Worm (Caenorhabditis elegans): ENCODE data around the gene dmsr-5.

The dmsr-5 gene

ce11 chrIII:10969644-10970043 lies 25.4 kb downstream of the dmsr-5 start, which contains the start of gene dhc-4:
dhc-4 (plus strand) TSS chrIII:10969944.
- TF ChIP-seq unc-120 (tag; optimal IDR thresholded peaks at IDR 0.05; ENCODE audit: poor library complexity, severe bottlenecking) = no peak
- no peak for TF ChIP-seq lin-32 (GFP tag; optimal IDR thresholded peaks at IDR 0.05)
- TF ChIP-seq mls-2 (tag; optimal IDR thresholded peaks at IDR 0.05) = no peak
- no peak for TF ChIP-seq ztf-11 (tag; optimal IDR thresholded peaks at IDR 0.05)
- no peak for TF ChIP-seq nhr-2 (tag; optimal IDR thresholded peaks at IDR 0.05)
- TF ChIP-seq bed-3 (GFP tag; optimal IDR thresholded peaks at IDR 0.05) = no peak
- TF ChIP-seq elt-1 (tag; optimal IDR thresholded peaks at IDR 0.05; ENCODE audit: borderline replicate concordance, insufficient read depth) = no peak
- TF ChIP-seq M03D4.4 (tag; optimal IDR thresholded peaks at IDR 0.05) = no peak
- no peak for TF ChIP-seq sptf-1 (tag; optimal IDR thresholded peaks at IDR 0.05)
- TF ChIP-seq zip-8 (tag; optimal IDR thresholded peaks at IDR 0.05) = no peak
- TF ChIP-seq snpc-4 (tag; optimal IDR thresholded peaks at IDR 0.05) = no peak
- TF ChIP-seq lsy-2 (tag; optimal IDR thresholded peaks at IDR 0.05) = no peak
- TF ChIP-seq ces-1 (GFP tag; optimal IDR thresholded peaks at IDR 0.05) = no peak
- TF ChIP-seq nhr-28 (tag; optimal IDR thresholded peaks at IDR 0.05) = no peak
- no peak for TF ChIP-seq sem-2 (GFP tag; optimal IDR thresholded peaks at IDR 0.05)
- TF ChIP-seq unc-39 (tag; optimal IDR thresholded peaks at IDR 0.05) = no peak
- no peak for TF ChIP-seq nhr-76 (tag; optimal IDR thresholded peaks at IDR 0.05)
- TF ChIP-seq tbx-8 (GFP tag; optimal IDR thresholded peaks at IDR 0.05) = no peak
- TF ChIP-seq elt-3 (tag; optimal IDR thresholded peaks at IDR 0.05) = no peak

- TF ChIP-seq sem-2 (GFP tag; optimal IDR thresholded peaks at IDR 0.05) = no peak
- TF ChIP-seq lin-32 (GFP tag; optimal IDR thresholded peaks at IDR 0.05) = no peak
- TF ChIP-seq nhr-2 (tag; optimal IDR thresholded peaks at IDR 0.05) = no peak
- TF ChIP-seq ham-2 (GFP tag; optimal IDR thresholded peaks at IDR 0.05) = no peak
- no peak for TF ChIP-seq unc-62 (GFP tag; optimal IDR thresholded peaks at IDR 0.05)
- no peak for TF ChIP-seq bed-3 (GFP tag; optimal IDR thresholded peaks at IDR 0.05)
- no peak for TF ChIP-seq unc-39 (tag; optimal IDR thresholded peaks at IDR 0.05)
- no peak for TF ChIP-seq unc-120 (tag; optimal IDR thresholded peaks at IDR 0.05; ENCODE audit: poor library complexity, severe bottlenecking)
- TF ChIP-seq sptf-1 (tag; optimal IDR thresholded peaks at IDR 0.05) = no peak
- no peak for TF ChIP-seq mep-1 (tag; optimal IDR thresholded peaks at IDR 0.05)
- TF ChIP-seq M03D4.4 (tag; optimal IDR thresholded peaks at IDR 0.05) = no peak
- TF ChIP-seq elt-3 (tag; optimal IDR thresholded peaks at IDR 0.05) = no peak
- TF ChIP-seq nhr-12 (tag; optimal IDR thresholded peaks at IDR 0.05) = no peak
These were observed 28.0 kb downstream of the dmsr-5 start, which contains the start of gene W05B2.2 for ce11 chrIII:10967010-10967409. W05B2.2 (minus strand) TSS chrIII:10967110.

- no peak for TF ChIP-seq tbx-8 (GFP tag; optimal IDR thresholded peaks at IDR 0.05)
- no peak for TF ChIP-seq M03D4.4 (tag; optimal IDR thresholded peaks at IDR 0.05)
- no peak for TF ChIP-seq elt-3 (tag; optimal IDR thresholded peaks at IDR 0.05)
- TF ChIP-seq snpc-4 (tag; optimal IDR thresholded peaks at IDR 0.05) = no peak
- no peak for TF ChIP-seq sptf-1 (tag; optimal IDR thresholded peaks at IDR 0.05)
- no peak for TF ChIP-seq hlh-1 (tag; optimal IDR thresholded peaks at IDR 0.05)
- no peak for TF ChIP-seq lin-13 (tag; optimal IDR thresholded peaks at IDR 0.05)
- TF ChIP-seq nhr-28 (tag; optimal IDR thresholded peaks at IDR 0.05) = no peak
- no peak for TF ChIP-seq bed-3 (GFP tag; optimal IDR thresholded peaks at IDR 0.05)
- no peak for TF ChIP-seq ces-1 (GFP tag; optimal IDR thresholded peaks at IDR 0.05)
- TF ChIP-seq nhr-237 (tag; optimal IDR thresholded peaks at IDR 0.05) = no peak
- no peak for TF ChIP-seq nhr-2 (tag; optimal IDR thresholded peaks at IDR 0.05)
- no peak for TF ChIP-seq mep-1 (tag; optimal IDR thresholded peaks at IDR 0.05)
- no peak for TF ChIP-seq mls-2 (tag; optimal IDR thresholded peaks at IDR 0.05)
- no peak for TF ChIP-seq nhr-12 (tag; optimal IDR thresholded peaks at IDR 0.05)
- TF ChIP-seq pha-4 (tag; optimal IDR thresholded peaks at IDR 0.05) = no peak
- no peak for TF ChIP-seq lsy-2 (tag; optimal IDR thresholded peaks at IDR 0.05)
- no peak for TF ChIP-seq nhr-76 (tag; optimal IDR thresholded peaks at IDR 0.05)
- no peak for TF ChIP-seq unc-39 (tag; optimal IDR thresholded peaks at IDR 0.05)
- no peak for TF ChIP-seq cnd-1 (tag; optimal IDR thresholded peaks at IDR 0.05)
These were observed 32.1 kb downstream of the dmsr-5 start for ce11 chrIII:10962910-10963309.

DNA sequence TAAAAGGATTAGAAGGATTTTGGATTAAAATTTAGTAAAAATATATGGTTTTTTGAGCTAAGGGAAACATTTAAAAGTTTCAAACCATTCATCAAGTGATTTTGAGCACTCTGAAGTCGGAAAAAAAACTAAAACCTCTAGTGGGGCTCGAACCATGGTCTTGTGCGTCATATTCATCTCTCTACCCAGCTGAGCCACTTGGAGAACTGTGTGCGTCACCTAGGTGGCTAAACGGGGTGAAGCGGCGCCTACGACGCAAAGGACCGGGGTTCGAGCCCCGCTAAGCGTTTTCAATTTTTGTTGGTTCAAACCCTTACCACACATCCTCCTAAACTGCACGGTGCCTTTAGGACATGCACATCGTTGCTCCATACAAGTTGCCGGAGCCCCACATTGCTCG lies 34.7 kb downstream of the dmsr-5 start:
- TF ChIP-seq lin-32 (GFP tag; optimal IDR thresholded peaks at IDR 0.05) (no peak), M03D4.4 (tag; optimal IDR thresholded peaks at IDR 0.05) (no peak), nhr-237 (tag; optimal IDR thresholded peaks at IDR 0.05) (no peak), elt-3 (tag; optimal IDR thresholded peaks at IDR 0.05) (no peak), nhr-76 (tag; optimal IDR thresholded peaks at IDR 0.05) (no peak), tbx-8 (GFP tag; optimal IDR thresholded peaks at IDR 0.05) (no peak), nhr-2 (tag; optimal IDR thresholded peaks at IDR 0.05) (no peak), sptf-1 (tag; optimal IDR thresholded peaks at IDR 0.05) (no peak), unc-120 (tag; optimal IDR thresholded peaks at IDR 0.05; ENCODE audit: poor library complexity, severe bottlenecking) (no peak), sem-2 (GFP tag; optimal IDR thresholded peaks at IDR 0.05) (no peak)

- no peak for TF ChIP-seq tbx-8 (GFP tag; optimal IDR thresholded peaks at IDR 0.05)
- TF ChIP-seq nhr-237 (tag; optimal IDR thresholded peaks at IDR 0.05) = no peak
- peak; percentile 22 for TF ChIP-seq unc-62 (GFP tag; optimal IDR thresholded peaks at IDR 0.05)
- TF ChIP-seq sem-2 (GFP tag; optimal IDR thresholded peaks at IDR 0.05) = no peak
These were observed 37.3 kb downstream of the dmsr-5 start for ce11 chrIII:10957710-10958109.

Measured in whole organism, mixed stage, embryonic.